Worm (Caenorhabditis elegans) whole organism, L4 larva: ENCODE results near the gene K02E10.6.

Source experiments
- T20F7.1 ChIP-seq: fragments of 200-800 bp; sonication (Bioruptor generic); optimal IDR thresholded peaks from 2 replicates; lab custom pipeline; 2018; ENCODE audit warnings: mild to moderate bottlenecking, missing genetic modification characterization, missing compliant biosample characterization
- Y75B8A.6 ChIP-seq: fragments of 200-800 bp; sonication (Bioruptor generic); IDR thresholded peaks from 2 replicates; pipeline ENCODE4 v1.3.6; 2022; ENCODE audit warnings: missing genetic modification reagents, missing genetic modification characterization, missing compliant biosample characterization
- ZK337.2 ChIP-seq: fragments of 200-800 bp; sonication (Bioruptor generic); IDR thresholded peaks from 2 replicates; pipeline ENCODE4 v1.3.6; 2022; ENCODE audit warnings: missing genetic modification reagents, missing genetic modification characterization, missing compliant biosample characterization
- aha-1 ChIP-seq: fragments of 150-350 bp; peaks from one replicate; lab custom pipeline; 2014; ENCODE audit warnings: missing biosample characterization, missing genetic modification characterization
- arid-1 ChIP-seq: fragments of 200-800 bp; sonication (Bioruptor generic); conservative IDR thresholded peaks from 2 replicates; pipeline ENCODE4 v1.3.6; 2022; ENCODE audit warnings: missing genetic modification reagents, missing genetic modification characterization, missing compliant biosample characterization
- attf-4 ChIP-seq: sonication (generic microtip); optimal IDR thresholded peaks from 3 replicates; lab custom pipeline; 2017; ENCODE audit warnings: missing biosample characterization, missing genetic modification characterization
- ceh-62 ChIP-seq: sonication (generic microtip); optimal IDR thresholded peaks from 2 replicates; lab custom pipeline; 2017; ENCODE audit warnings: missing biosample characterization, missing genetic modification characterization
- dmd-6 ChIP-seq: fragments of 200-800 bp; sonication (Bioruptor generic); IDR thresholded peaks from 2 replicates; pipeline ENCODE4 v1.3.6; 2022; ENCODE audit warnings: missing genetic modification reagents, missing genetic modification characterization, missing compliant biosample characterization
- dmd-9 ChIP-seq: fragments of 200-800 bp; sonication (Bioruptor generic); IDR thresholded peaks from 2 replicates; pipeline ENCODE4 v1.3.6; 2022; ENCODE audit warnings: missing genetic modification reagents, missing genetic modification characterization, missing compliant biosample characterization
- dpl-1 ChIP-seq: fragments of 150-350 bp; optimal IDR thresholded peaks from 2 replicates; lab custom pipeline; 2014; ENCODE audit warnings: missing biosample characterization, missing genetic modification reagents, missing genetic modification characterization
- fos-1 ChIP-seq: fragments of 150-350 bp; optimal IDR thresholded peaks from 2 replicates; lab custom pipeline; 2014; ENCODE audit warnings: missing biosample characterization, missing genetic modification characterization
- gei-8 ChIP-seq: fragments of 200-800 bp; sonication (Bioruptor generic); optimal IDR thresholded peaks from 2 replicates; lab custom pipeline; 2018; ENCODE audit warnings: mild to moderate bottlenecking, missing genetic modification characterization, missing compliant biosample characterization
- hif-1 ChIP-seq, 2 experiments: sonication (generic microtip); optimal IDR thresholded peaks; 2 replicates each; lab custom pipeline; 2016 to 2017; ENCODE audit warnings: missing compliant biosample characterization in 2 of 2, missing genetic modification characterization in 2 of 2, missing genetic modification reagents in 2 of 2, missing genotype in 2 of 2, mild to moderate bottlenecking in 1 of 2
- hlh-11 ChIP-seq: fragments of 200-800 bp; sonication (Bioruptor generic); optimal IDR thresholded peaks from 2 replicates; lab custom pipeline; 2018; ENCODE audit warnings: mild to moderate bottlenecking, missing genetic modification characterization, missing compliant biosample characterization
- hmg-1.1 ChIP-seq: fragments of 200-800 bp; sonication (Bioruptor generic); IDR thresholded peaks from 2 replicates; pipeline ENCODE4 v1.3.6; 2022; ENCODE audit warnings: missing genetic modification reagents, missing genetic modification characterization, missing compliant biosample characterization
- lin-1 ChIP-seq: fragments of 200-800 bp; sonication (Bioruptor generic); IDR thresholded peaks from 2 replicates; pipeline ENCODE4 v1.3.6; 2022; ENCODE audit warnings: missing genetic modification reagents, missing genetic modification characterization, missing compliant biosample characterization
- lin-13 ChIP-seq: fragments of 150-350 bp; optimal IDR thresholded peaks from 2 replicates; lab custom pipeline; 2014; ENCODE audit warnings: missing biosample characterization, missing genetic modification reagents, missing genetic modification characterization
- lin-39 ChIP-seq: fragments of 150-350 bp; optimal IDR thresholded peaks from 2 replicates; lab custom pipeline; 2014; ENCODE audit warnings: missing biosample characterization, missing genetic modification reagents, missing genetic modification characterization
- madf-9 ChIP-seq: fragments of 200-800 bp; sonication (Bioruptor generic); conservative IDR thresholded peaks from 2 replicates; pipeline ENCODE4 v1.3.6; 2022; ENCODE audit warnings: missing genetic modification reagents, missing genetic modification characterization, missing compliant biosample characterization
- mdl-1 ChIP-seq, 2 experiments: fragments of 150-350 bp in 1 of 2; sonication (generic microtip) in 1 of 2; optimal IDR thresholded peaks; 2 replicates each; lab custom pipeline; 2014 to 2017; ENCODE audit warnings: missing biosample characterization in 2 of 2, missing genetic modification characterization in 2 of 2
- mep-1 ChIP-seq: fragments of 150-350 bp; sonication (generic microtip); optimal IDR thresholded peaks from 3 replicates; lab custom pipeline; 2014; ENCODE audit warnings: missing biosample characterization, missing genetic modification characterization
- mes-2 ChIP-seq: sonication (generic microtip); optimal IDR thresholded peaks from 2 replicates; lab custom pipeline; 2016; ENCODE audit warnings: missing genotype, mild to moderate bottlenecking, missing genetic modification characterization, missing compliant biosample characterization; ENCODE audit not compliant: poor library complexity, severe bottlenecking
- mxl-3 ChIP-seq: fragments of 200-800 bp; sonication (Bioruptor generic); optimal IDR thresholded peaks from 2 replicates; lab custom pipeline; 2018; ENCODE audit warnings: mild to moderate bottlenecking, missing genetic modification characterization, missing compliant biosample characterization
- nhr-11 ChIP-seq: fragments of 150-350 bp; optimal IDR thresholded peaks from 2 replicates; lab custom pipeline; 2014; ENCODE audit warnings: missing biosample characterization, missing genetic modification characterization
- nhr-237 ChIP-seq: sonication (generic microtip); optimal IDR thresholded peaks from 2 replicates; lab custom pipeline; 2017; ENCODE audit warnings: missing biosample characterization, missing genetic modification characterization
- nhr-41 ChIP-seq: fragments of 200-800 bp; sonication (Bioruptor generic); IDR thresholded peaks from 2 replicates; pipeline ENCODE4 v1.3.6; 2022; ENCODE audit warnings: missing genetic modification reagents, missing genetic modification characterization, missing compliant biosample characterization
- nhr-77 ChIP-seq: fragments of 150-350 bp; optimal IDR thresholded peaks from 2 replicates; lab custom pipeline; 2014; ENCODE audit warnings: missing biosample characterization, missing genetic modification characterization
- pha-4 ChIP-seq, 2 experiments: fragments of 150-350 bp in 1 of 2; fragments of 200-800 bp in 1 of 2; sonication (Bioruptor generic) in 1 of 2; IDR thresholded peaks in 1 of 2; optimal IDR thresholded peaks in 1 of 2; 2 replicates each; pipeline versions ENCODE4 v1.3.6 to Lab custom; 2014 to 2022; ENCODE audit warnings: missing genetic modification characterization in 2 of 2, missing genetic modification reagents in 2 of 2, missing biosample characterization in 1 of 2, missing compliant biosample characterization in 1 of 2
- pqm-1 ChIP-seq: sonication (generic microtip); optimal IDR thresholded peaks from 2 replicates; lab custom pipeline; 2017; ENCODE audit warnings: missing biosample characterization, missing genetic modification characterization
- rbr-2 ChIP-seq: sonication (generic microtip); optimal IDR thresholded peaks from 2 replicates; lab custom pipeline; 2016; ENCODE audit warnings: missing genotype, missing genetic modification characterization, missing compliant biosample characterization
- saeg-2 ChIP-seq: fragments of 200-800 bp; sonication (Bioruptor generic); IDR thresholded peaks from 2 replicates; pipeline ENCODE4 v1.3.6; 2022; ENCODE audit warnings: missing genetic modification reagents, missing genetic modification characterization, missing compliant biosample characterization
- snpc-4 ChIP-seq: fragments of 150-350 bp; optimal IDR thresholded peaks from 2 replicates; lab custom pipeline; 2014; ENCODE audit warnings: missing biosample characterization, missing genetic modification characterization
- tra-1 ChIP-seq: fragments of 200-800 bp; sonication (Bioruptor generic); IDR thresholded peaks from 2 replicates; pipeline ENCODE4 v1.3.6; 2022; ENCODE audit warnings: missing genetic modification reagents, missing genetic modification characterization, missing compliant biosample characterization
- unc-39 ChIP-seq: sonication (generic microtip); optimal IDR thresholded peaks from 2 replicates; lab custom pipeline; 2017; ENCODE audit warnings: missing biosample characterization, missing genetic modification characterization
- zfp-2 ChIP-seq: sonication (generic microtip); optimal IDR thresholded peaks from 2 replicates; lab custom pipeline; 2016; ENCODE audit warnings: mild to moderate bottlenecking, missing genetic modification characterization, missing compliant biosample characterization
- zip-2 ChIP-seq: fragments of 150-350 bp; optimal IDR thresholded peaks from 2 replicates; lab custom pipeline; 2014; ENCODE audit warnings: missing biosample characterization, missing genetic modification characterization
- ztf-11 ChIP-seq: fragments of 150-350 bp; optimal IDR thresholded peaks from 2 replicates; lab custom pipeline; 2014; ENCODE audit warnings: missing biosample characterization, missing genetic modification characterization

K02E10.6 gene

DNA sequence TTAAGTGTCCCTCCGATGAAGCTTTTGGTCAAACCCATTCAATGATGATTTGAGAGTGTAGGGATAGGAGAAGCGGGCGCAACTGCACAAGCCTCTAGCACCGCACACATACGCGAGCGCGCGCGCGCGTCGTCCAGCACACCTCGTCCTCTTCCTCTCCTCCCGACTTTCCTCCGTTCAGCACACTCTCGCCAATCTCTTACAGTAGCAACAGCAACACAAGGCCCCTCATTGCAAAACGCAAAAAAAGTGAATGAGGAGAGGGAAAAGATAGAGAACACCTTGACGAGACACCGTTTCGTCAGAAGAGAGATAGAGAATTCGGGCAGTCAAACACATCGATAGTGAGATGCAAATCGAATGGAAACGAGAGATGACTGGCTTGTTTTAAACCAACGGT lies 50.1 kb downstream of the K02E10.6 start (continued):
- TF ChIP-seq pqm-1 (tag; lab: Kevin White, UChicago) = peak; percentile 50
- no peak for TF ChIP-seq gei-8 (GFP tag; lab: Kevin White, UChicago)
- no peak for TF ChIP-seq ZK337.2 (GFP tag; lab: Robert Waterston, UW)
- TF ChIP-seq snpc-4 (tag; lab: Kevin White, UChicago) = no peak
- TF ChIP-seq mdl-1 (tag; optimal IDR thresholded peaks at IDR 0.05; lab: Kevin White, UChicago) = peak; percentile 23 to 55
- no peak for TF ChIP-seq attf-4 (tag; lab: Kevin White, UChicago)
- peak; percentile 23 for TF ChIP-seq nhr-77
- TF ChIP-seq rbr-2 (tag; lab: Kevin White, UChicago) = peak; percentile 51
- TF ChIP-seq madf-9 = peak; percentile 58
- no peak for TF ChIP-seq ztf-11 (tag; lab: Kevin White, UChicago)
- peak; percentile 87 for TF ChIP-seq hlh-11 (tag; lab: Kevin White, UChicago)
- 0 out of 2 replicates have a peak, but pooled peaks have one; percentile 27 for TF ChIP-seq lin-1
- peak in 1 of 2 experiments; percentile 16 for TF ChIP-seq hif-1 (tag; optimal IDR thresholded peaks at IDR 0.05; lab: Kevin White, UChicago)
- TF ChIP-seq nhr-11 = peak; percentile 1
- no peak for TF ChIP-seq tra-1 (GFP tag; lab: Robert Waterston, UW)
- no peak for TF ChIP-seq zip-2 (tag; lab: Kevin White, UChicago)
- TF ChIP-seq arid-1 = 0 out of 2 replicates have a peak, but pooled peaks have one; percentile 50
- TF ChIP-seq mxl-3 (GFP tag; lab: Kevin White, UChicago) = peak; percentile 83
- TF ChIP-seq dpl-1 (GFP tag; lab: Kevin White, UChicago) = peak; percentile 15
- TF ChIP-seq Y75B8A.6 (GFP tag; lab: Robert Waterston, UW) = no peak
- peak; percentile 51 for TF ChIP-seq mes-2 (tag; lab: Kevin White, UChicago)
- no peak for TF ChIP-seq fos-1
- no peak for TF ChIP-seq aha-1
- peak; percentile 63 for TF ChIP-seq dmd-6 (GFP tag; lab: Robert Waterston, UW)
- no peak for TF ChIP-seq nhr-41 (GFP tag; lab: Robert Waterston, UW)
- no peak for TF ChIP-seq zfp-2
- TF ChIP-seq lin-39 (tag; lab: Kevin White, UChicago) = no peak
- peak; percentile 7; the same call in 1 of the 2 replicates for TF ChIP-seq saeg-2
- TF ChIP-seq nhr-237 = no peak
- no peak for TF ChIP-seq ceh-62 (tag; lab: Kevin White, UChicago)
- no peak for TF ChIP-seq dmd-9
- peak; percentile 83 for TF ChIP-seq mep-1 (tag; lab: Kevin White, UChicago)
- TF ChIP-seq lin-13 (GFP tag; lab: Kevin White, UChicago) = peak; percentile 66
- TF ChIP-seq unc-39 (tag; lab: Kevin White, UChicago) = no peak
- peak; percentile 7; the same call in 1 of the 2 replicates for TF ChIP-seq pha-4 (GFP tag; IDR thresholded peaks at IDR 0.05; lab: Robert Waterston, UW)
- TF ChIP-seq pha-4 (tag; optimal IDR thresholded peaks at IDR 0.05; lab: Kevin White, UChicago) = peak; percentile 51
- TF ChIP-seq hmg-1.1 (GFP tag; lab: Robert Waterston, UW) = no peak
- TF ChIP-seq T20F7.1 (GFP tag; lab: Kevin White, UChicago) = no peak
